Worm (Caenorhabditis elegans): Measurements from ENCODE around the gene Y81B9A.3.

Gene Y81B9A.3

DNA sequence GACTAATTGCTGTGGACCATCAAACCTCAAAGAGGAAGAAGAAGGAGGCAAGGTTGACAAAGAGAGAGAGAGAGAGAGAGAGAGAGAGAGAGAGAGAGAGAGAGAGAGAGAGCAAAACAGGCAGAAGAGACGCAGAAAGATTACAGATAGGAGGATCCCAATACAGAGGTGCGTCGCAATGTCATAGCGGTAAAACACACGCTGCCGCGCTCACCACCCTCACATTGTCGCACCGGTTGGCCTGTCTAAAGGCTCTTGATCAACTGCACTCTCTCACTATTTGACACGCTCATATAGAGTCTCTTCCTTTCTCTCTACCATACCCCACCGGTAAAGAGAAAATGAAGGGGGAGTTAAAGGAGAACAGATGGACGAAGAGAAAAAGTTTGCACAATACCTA is 43.0 kb downstream of the Y81B9A.3 start:
- TF ChIP-seq blmp-1 (tag; optimal IDR thresholded peaks at IDR 0.05) (no peak), bed-3 (GFP tag; optimal IDR thresholded peaks at IDR 0.05) (no peak), mls-2 (tag; optimal IDR thresholded peaks at IDR 0.05) (peak; percentile 27), unc-39 (tag; optimal IDR thresholded peaks at IDR 0.05) (no peak), zip-8 (tag; optimal IDR thresholded peaks at IDR 0.05) (no peak), lin-13 (tag; optimal IDR thresholded peaks at IDR 0.05) (no peak), elt-3 (tag; optimal IDR thresholded peaks at IDR 0.05) (no peak), ham-2 (GFP tag; optimal IDR thresholded peaks at IDR 0.05) (peak; percentile 69), elt-1 (tag; optimal IDR thresholded peaks at IDR 0.05; ENCODE audit: borderline replicate concordance, insufficient read depth) (no peak), tbx-8 (GFP tag; optimal IDR thresholded peaks at IDR 0.05) (peak; percentile 51), sptf-1 (tag; optimal IDR thresholded peaks at IDR 0.05) (peak; percentile 82), hlh-1 (tag; optimal IDR thresholded peaks at IDR 0.05) (no peak), lsy-2 (tag; optimal IDR thresholded peaks at IDR 0.05) (no peak), nhr-12 (tag; optimal IDR thresholded peaks at IDR 0.05) (no peak), ceh-83 (GFP tag; optimal IDR thresholded peaks at IDR 0.05) (no peak), pha-4 (tag; optimal IDR thresholded peaks at IDR 0.05) (peak; percentile 58), mab-5 (tag; optimal IDR thresholded peaks at IDR 0.05) (no peak), sem-2 (GFP tag; optimal IDR thresholded peaks at IDR 0.05) (no peak), nhr-28 (tag; optimal IDR thresholded peaks at IDR 0.05) (no peak), ztf-11 (tag; optimal IDR thresholded peaks at IDR 0.05) (no peak), flh-1 (GFP tag; optimal IDR thresholded peaks at IDR 0.05) (no peak), ceh-43 (GFP tag; optimal IDR thresholded peaks at IDR 0.05) (no peak), snpc-4 (tag; optimal IDR thresholded peaks at IDR 0.05) (no peak), M03D4.4 (tag; optimal IDR thresholded peaks at IDR 0.05) (peak; percentile 48), nhr-2 (tag; optimal IDR thresholded peaks at IDR 0.05) (peak; percentile 74), cnd-1 (tag; optimal IDR thresholded peaks at IDR 0.05) (peak; percentile 63), lin-32 (GFP tag; optimal IDR thresholded peaks at IDR 0.05) (no peak), nhr-237 (tag; optimal IDR thresholded peaks at IDR 0.05) (no peak), ces-1 (GFP tag; optimal IDR thresholded peaks at IDR 0.05) (no peak), nhr-76 (tag; optimal IDR thresholded peaks at IDR 0.05) (no peak), unc-62 (GFP tag; optimal IDR thresholded peaks at IDR 0.05) (no peak), unc-120 (tag; optimal IDR thresholded peaks at IDR 0.05; ENCODE audit: poor library complexity, severe bottlenecking) (peak; percentile 46), mep-1 (tag; optimal IDR thresholded peaks at IDR 0.05) (no peak), ceh-39 (tag; optimal IDR thresholded peaks at IDR 0.05) (peak; percentile 23), drap-1 (GFP tag; optimal IDR thresholded peaks at IDR 0.05) (peak; percentile 37)

DNA sequence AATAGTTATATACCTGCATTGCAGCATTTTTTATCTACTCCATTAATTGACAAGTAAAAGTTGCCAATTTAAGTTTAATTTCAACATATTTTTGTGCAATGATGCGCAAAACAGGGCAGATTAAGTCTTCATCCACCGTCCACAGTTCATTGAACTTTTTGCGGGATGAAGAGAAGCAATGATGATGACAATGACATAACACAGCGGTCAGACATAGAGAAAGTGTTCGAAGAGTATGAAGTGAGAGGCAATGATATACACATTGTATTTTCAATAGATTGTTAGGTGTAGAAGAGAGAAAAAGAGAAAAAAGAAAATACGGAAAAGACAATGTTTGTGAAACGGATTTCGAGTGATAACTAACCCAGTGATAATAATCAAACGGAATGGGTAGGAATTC is 44.7 kb downstream of the Y81B9A.3 start:
- peak; percentile 39 for TF ChIP-seq elt-3 (tag; optimal IDR thresholded peaks at IDR 0.05)
- TF ChIP-seq elt-1 (tag; optimal IDR thresholded peaks at IDR 0.05; ENCODE audit: borderline replicate concordance, insufficient read depth) = no peak
- peak; percentile 10 for TF ChIP-seq blmp-1 (tag; optimal IDR thresholded peaks at IDR 0.05)

DNA sequence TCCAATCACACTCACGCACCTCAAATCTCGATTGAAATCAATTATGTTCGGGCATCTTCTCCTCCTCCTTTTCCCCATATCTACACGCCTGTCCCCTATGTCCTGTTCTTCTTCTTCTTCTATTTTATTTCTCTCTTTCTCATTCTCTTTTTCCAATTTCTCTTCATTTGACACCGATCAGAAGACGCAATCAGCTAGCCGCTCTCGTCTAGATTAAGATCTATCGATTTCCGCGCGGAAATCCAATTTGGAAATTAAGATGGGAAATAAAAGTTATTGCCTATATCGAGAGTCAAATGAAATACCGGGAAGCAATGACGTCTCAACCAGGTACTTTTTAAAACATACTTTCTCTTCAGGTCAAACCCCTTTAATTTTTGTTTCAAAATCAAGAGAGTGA is 46.2 kb downstream of the Y81B9A.3 start:
- no peak for TF ChIP-seq lsy-2 (tag; optimal IDR thresholded peaks at IDR 0.05)
- no peak for TF ChIP-seq sem-2 (GFP tag; optimal IDR thresholded peaks at IDR 0.05)
- TF ChIP-seq hlh-1 (tag; optimal IDR thresholded peaks at IDR 0.05) = peak; percentile 15
- no peak for TF ChIP-seq elt-3 (tag; optimal IDR thresholded peaks at IDR 0.05)
- no peak for TF ChIP-seq bed-3 (GFP tag; optimal IDR thresholded peaks at IDR 0.05)
- TF ChIP-seq unc-62 (GFP tag; optimal IDR thresholded peaks at IDR 0.05) = peak; percentile 27
- no peak for TF ChIP-seq drap-1 (GFP tag; optimal IDR thresholded peaks at IDR 0.05)
- peak; percentile 74 for TF ChIP-seq ham-2 (GFP tag; optimal IDR thresholded peaks at IDR 0.05)
- no peak for TF ChIP-seq ceh-43 (GFP tag; optimal IDR thresholded peaks at IDR 0.05)
- no peak for TF ChIP-seq nhr-76 (tag; optimal IDR thresholded peaks at IDR 0.05)
- no peak for TF ChIP-seq ztf-11 (tag; optimal IDR thresholded peaks at IDR 0.05)
- peak; percentile 24 for TF ChIP-seq unc-120 (tag; optimal IDR thresholded peaks at IDR 0.05; ENCODE audit: poor library complexity, severe bottlenecking)
- TF ChIP-seq blmp-1 (tag; optimal IDR thresholded peaks at IDR 0.05) = peak; percentile 12
- TF ChIP-seq elt-1 (tag; optimal IDR thresholded peaks at IDR 0.05; ENCODE audit: borderline replicate concordance, insufficient read depth) = peak; percentile 85

DNA sequence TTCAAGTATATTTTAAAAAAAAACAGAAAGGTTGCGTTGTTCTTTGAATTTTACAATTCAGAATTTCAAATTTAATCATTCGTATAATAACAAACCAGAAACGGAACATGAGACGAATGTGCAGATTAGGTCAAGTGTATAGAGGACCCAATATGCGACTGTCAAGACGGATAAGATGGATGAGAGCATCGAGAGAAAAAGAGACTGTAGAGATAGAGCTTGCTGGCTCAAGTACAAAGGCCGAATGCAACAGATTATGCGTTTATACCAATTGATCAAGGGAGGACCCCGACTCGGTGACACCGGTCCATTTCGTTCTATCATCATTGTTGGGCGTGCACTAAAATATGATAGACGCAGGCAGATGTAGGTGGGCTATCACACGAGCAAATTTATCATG is 48.1 kb downstream of the Y81B9A.3 start:
- TF ChIP-seq elt-1 (tag; optimal IDR thresholded peaks at IDR 0.05; ENCODE audit: borderline replicate concordance, insufficient read depth) (no peak), nhr-2 (tag; optimal IDR thresholded peaks at IDR 0.05) (peak; percentile 64)

Data from whole organism, mixed stage, embryonic.